Fruit fly (Drosophila melanogaster): ENCODE measurements around the gene ifc.

The ifc gene

DNA sequence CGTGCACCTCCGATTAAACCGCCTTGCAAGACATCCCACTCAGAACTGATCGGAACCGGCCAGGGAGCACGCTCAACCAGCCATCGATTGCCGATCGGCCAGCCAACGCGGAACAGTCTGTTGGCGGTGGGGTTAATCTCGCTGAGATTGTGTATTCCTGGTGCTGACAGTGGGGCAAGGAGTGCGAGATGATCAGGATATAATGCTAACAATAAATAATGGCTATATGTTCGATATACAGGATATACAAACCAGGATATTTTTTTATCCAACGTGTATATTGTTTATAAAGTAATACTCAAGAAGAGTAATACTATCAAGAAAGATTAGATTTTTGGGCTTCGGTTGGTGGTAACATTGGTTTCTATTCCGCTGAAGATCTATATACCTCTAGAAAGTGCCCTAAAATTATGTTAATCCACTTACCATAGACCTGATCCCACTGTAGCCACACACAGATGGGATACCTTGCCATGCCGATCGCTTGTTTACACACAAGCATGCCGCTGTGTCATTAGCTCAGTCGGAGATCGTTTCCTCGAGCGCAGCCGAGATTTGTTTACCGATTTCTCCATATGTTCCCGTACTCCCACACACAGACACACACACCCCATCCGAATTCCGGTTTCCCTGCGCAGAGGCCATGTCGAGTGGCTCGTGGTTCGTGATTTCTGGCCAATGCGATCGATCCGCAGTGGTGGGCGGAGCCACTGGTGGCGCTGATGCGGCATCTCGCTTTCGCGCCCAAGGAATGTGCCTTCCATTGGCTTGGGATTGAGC, 33.4 kb downstream of the ifc start, which contains the start of gene H2.0 (continued):
- TF ChIP-seq ss (GFP tag; optimal IDR thresholded peaks at IDR 0.05) (peak; percentile 31 to 72), CG1621 (tag; optimal IDR thresholded peaks at IDR 0.05) (peak; percentile 25), Ets21C (GFP tag; optimal IDR thresholded peaks at IDR 0.05) (peak; percentile 67), CG6163 (GFP tag; IDR thresholded peaks at IDR 0.05) (peak; percentile 51; the same call in 1 of the 3 replicates), CG10631 (GFP tag; optimal IDR thresholded peaks at IDR 0.05) (peak; percentile 71), CG9139 (GFP tag; optimal IDR thresholded peaks at IDR 0.05) (peak; percentile 44), CG8319 (GFP tag; optimal IDR thresholded peaks at IDR 0.05) (peak; percentile 28), CG4318 (GFP tag; optimal IDR thresholded peaks at IDR 0.05) (peak; percentile 43), CG3032 (tag; optimal IDR thresholded peaks at IDR 0.05) (no peak), Smox (GFP tag; optimal IDR thresholded peaks at IDR 0.05) (peak; percentile 69), Hr38 (GFP tag; optimal IDR thresholded peaks at IDR 0.05) (no peak), Met (GFP tag; optimal IDR thresholded peaks at IDR 0.05) (peak; percentile 68), CG11294 (GFP tag; IDR thresholded peaks at IDR 0.05) (no peak), CG11902 (GFP tag; optimal IDR thresholded peaks at IDR 0.05) (peak; percentile 50), net (GFP tag; optimal IDR thresholded peaks at IDR 0.05) (peak; percentile 58), CG7368 (GFP tag; optimal IDR thresholded peaks at IDR 0.05) (peak; percentile 3), vri (GFP tag; optimal IDR thresholded peaks at IDR 0.05) (peak; percentile 51), Hr39 (GFP tag; optimal IDR thresholded peaks at IDR 0.05) (peak; percentile 68), Eip75B (GFP tag; optimal IDR thresholded peaks at IDR 0.05) (peak; percentile 51), CG11762 (GFP tag; optimal IDR thresholded peaks at IDR 0.05; ENCODE audit: insufficient read depth) (peak; percentile 37), esn (GFP tag; optimal IDR thresholded peaks at IDR 0.05) (peak; percentile 79), CG8119 (GFP tag; IDR thresholded peaks at IDR 0.05) (peak; percentile 71), CG34406 (GFP tag; optimal IDR thresholded peaks at IDR 0.05) (peak; percentile 58), Eip93F (GFP tag; optimal IDR thresholded peaks at IDR 0.05) (no peak), topi (GFP tag; optimal IDR thresholded peaks at IDR 0.05) (peak; percentile 78), CG16779 (tag; optimal IDR thresholded peaks at IDR 0.05) (no peak), Ets96B (tag; optimal IDR thresholded peaks at IDR 0.05) (peak; percentile 70), CG31627 (GFP tag; optimal IDR thresholded peaks at IDR 0.05) (peak; percentile 59), achi (GFP tag; optimal IDR thresholded peaks at IDR 0.05) (peak; percentile 73), lz (GFP tag; optimal IDR thresholded peaks at IDR 0.05) (peak; percentile 75), acj6 (GFP tag; optimal IDR thresholded peaks at IDR 0.05) (peak; percentile 68), salr (GFP tag; optimal IDR thresholded peaks at IDR 0.05) (peak in 1 of 2 experiments; percentile 64), CG32006 (GFP tag; optimal IDR thresholded peaks at IDR 0.05) (peak; percentile 81), dsx (GFP tag; optimal IDR thresholded peaks at IDR 0.05; ENCODE audit: poor library complexity, severe bottlenecking) (no peak), CG8632 (GFP tag; optimal IDR thresholded peaks at IDR 0.05) (peak; percentile 55), Gug (GFP tag; IDR thresholded peaks at IDR 0.05) (no peak)

- TF ChIP-seq esn (GFP tag; optimal IDR thresholded peaks at IDR 0.05) (no peak), Eip93F (GFP tag; optimal IDR thresholded peaks at IDR 0.05) (no peak), achi (GFP tag; optimal IDR thresholded peaks at IDR 0.05) (no peak), Gug (GFP tag; IDR thresholded peaks at IDR 0.05) (no peak)
These were observed 34.4 kb downstream of the ifc start, which contains the start of gene CG13996 for dm6 chr2L:6020535-6020934. TSS of gene CG13996 (plus strand) at chr2L:6020835.

DNA sequence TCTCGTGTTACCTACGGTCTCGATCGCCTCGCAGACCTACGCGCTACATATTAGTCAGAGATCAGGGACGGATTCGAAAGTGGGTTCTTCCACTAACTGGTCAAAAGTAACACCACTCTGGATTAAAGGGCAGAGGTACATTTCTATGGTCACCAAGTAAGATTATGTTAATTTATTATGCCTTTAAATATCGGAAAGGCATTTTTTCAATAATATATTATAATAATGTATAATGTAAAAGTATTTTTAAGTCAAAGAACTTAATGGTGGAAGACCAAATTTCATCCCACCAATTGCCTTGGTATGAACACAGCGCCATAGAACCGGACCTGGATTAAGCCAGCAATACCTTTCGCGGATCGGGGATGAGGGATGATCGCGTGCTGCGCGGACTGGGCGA, 36.6 kb downstream of the ifc start:
- TF ChIP-seq CG11902 (GFP tag; optimal IDR thresholded peaks at IDR 0.05) (peak; percentile 78), CG6854 (GFP tag; optimal IDR thresholded peaks at IDR 0.05) (peak; percentile 5), ss (GFP tag; optimal IDR thresholded peaks at IDR 0.05) (peak; percentile 85 to 89), CG4318 (GFP tag; optimal IDR thresholded peaks at IDR 0.05) (no peak), Gug (GFP tag; IDR thresholded peaks at IDR 0.05) (peak; percentile 20; the same call in 1 of the 2 replicates), lz (GFP tag; optimal IDR thresholded peaks at IDR 0.05) (peak; percentile 56), CG15336 (GFP tag; IDR thresholded peaks at IDR 0.05) (no peak), CG8632 (GFP tag; optimal IDR thresholded peaks at IDR 0.05) (peak; percentile 51), pdm3 (GFP tag; optimal IDR thresholded peaks at IDR 0.05) (no peak), Sox15 (GFP tag; optimal IDR thresholded peaks at IDR 0.05) (peak; percentile 58), CG31627 (GFP tag; optimal IDR thresholded peaks at IDR 0.05) (peak; percentile 42), CG3919 (GFP tag; optimal IDR thresholded peaks at IDR 0.05) (peak; percentile 82), achi (GFP tag; optimal IDR thresholded peaks at IDR 0.05) (peak; percentile 75), dac (GFP tag; optimal IDR thresholded peaks at IDR 0.05) (no peak), CG11762 (GFP tag; optimal IDR thresholded peaks at IDR 0.05; ENCODE audit: insufficient read depth) (peak; percentile 33), Hr4 (GFP tag; optimal IDR thresholded peaks at IDR 0.05) (peak; percentile 29), CG1621 (tag; optimal IDR thresholded peaks at IDR 0.05) (peak; percentile 16), Hr38 (GFP tag; optimal IDR thresholded peaks at IDR 0.05) (no peak), Hr39 (GFP tag; optimal IDR thresholded peaks at IDR 0.05) (peak; percentile 27), Blimp-1 (GFP tag; optimal IDR thresholded peaks at IDR 0.05) (peak; percentile 56), Sox14 (GFP tag; optimal IDR thresholded peaks at IDR 0.05) (peak; percentile 46)
